Worm (Caenorhabditis elegans) whole organism, young adult: Measurements from ENCODE around the gene ZK177.12.

Source experiments
- B0261.1 ChIP-seq: sonication (generic microtip); optimal IDR thresholded peaks from 2 replicates; lab custom pipeline; 2016; ENCODE audit warnings: mild to moderate bottlenecking, missing genetic modification characterization, moderate library complexity, missing compliant biosample characterization
- C06A6.2 ChIP-seq: fragments of 200-800 bp; sonication (Bioruptor generic); conservative IDR thresholded peaks from 2 replicates; pipeline ENCODE4 v1.3.6; 2022; ENCODE audit warnings: missing genetic modification characterization, missing compliant biosample characterization
- F33H1.4 ChIP-seq: fragments of 200-800 bp; sonication (Bioruptor generic); IDR thresholded peaks from 2 replicates; pipeline ENCODE4 v1.3.6; 2022; ENCODE audit warnings: missing genetic modification reagents, missing genetic modification characterization, missing compliant biosample characterization
- T07F8.4 ChIP-seq: sonication (generic microtip); optimal IDR thresholded peaks from 2 replicates; lab custom pipeline; 2016; ENCODE audit warnings: mild to moderate bottlenecking, missing genetic modification characterization, moderate library complexity, missing compliant biosample characterization
- T26A5.8 ChIP-seq: sonication (generic microtip); optimal IDR thresholded peaks from 2 replicates; lab custom pipeline; 2016; ENCODE audit warnings: missing genetic modification characterization, missing compliant biosample characterization
- Y53F4B.3 ChIP-seq: fragments of 200-800 bp; sonication (Bioruptor generic); IDR thresholded peaks from 2 replicates; pipeline ENCODE4 v1.3.6; 2022; ENCODE audit warnings: missing genetic modification reagents, missing genetic modification characterization, missing compliant biosample characterization
- Y79H2A.3 ChIP-seq: fragments of 200-800 bp; sonication (Bioruptor generic); conservative IDR thresholded peaks from 2 replicates; pipeline ENCODE4 v1.3.6; 2022; ENCODE audit warnings: missing genetic modification reagents, missing genetic modification characterization, missing compliant biosample characterization
- aptf-2 ChIP-seq: fragments of 200-800 bp; sonication (Bioruptor generic); conservative IDR thresholded peaks from 2 replicates; pipeline ENCODE4 v1.3.6; 2022; ENCODE audit warnings: missing genetic modification reagents, missing genetic modification characterization, missing compliant biosample characterization
- athp-1 ChIP-seq: sonication (generic microtip); optimal IDR thresholded peaks from 2 replicates; lab custom pipeline; 2017; ENCODE audit warnings: mild to moderate bottlenecking, missing genetic modification characterization, missing compliant biosample characterization
- bed-1 ChIP-seq: fragments of 200-800 bp; sonication (Bioruptor generic); IDR thresholded peaks from 2 replicates; pipeline ENCODE4 v1.3.6; 2022; ENCODE audit warnings: missing genetic modification reagents, missing genetic modification characterization, missing compliant biosample characterization
- ccch-3 ChIP-seq: fragments of 200-800 bp; sonication (Bioruptor generic); optimal IDR thresholded peaks from 2 replicates; lab custom pipeline; 2018; ENCODE audit warnings: mild to moderate bottlenecking, missing genetic modification characterization, missing compliant biosample characterization
- cebp-2 ChIP-seq: fragments of 200-800 bp; sonication (Bioruptor generic); IDR thresholded peaks from 2 replicates; pipeline ENCODE4 v1.3.6; 2022; ENCODE audit warnings: missing genetic modification characterization, missing compliant biosample characterization
- chd-7 ChIP-seq: sonication (generic microtip); optimal IDR thresholded peaks from 2 replicates; lab custom pipeline; 2016; ENCODE audit warnings: mild to moderate bottlenecking, missing genetic modification characterization, moderate library complexity, missing compliant biosample characterization
- die-1 ChIP-seq: sonication (generic microtip); optimal IDR thresholded peaks from 2 replicates; lab custom pipeline; 2016; ENCODE audit warnings: missing genotype, mild to moderate bottlenecking, missing genetic modification characterization, missing compliant biosample characterization
- dpff-1 ChIP-seq: sonication (generic microtip); optimal IDR thresholded peaks from 2 replicates; lab custom pipeline; 2017; ENCODE audit warnings: mild to moderate bottlenecking, missing genetic modification characterization, missing compliant biosample characterization
- dpl-1 ChIP-seq: fragments of 150-350 bp; optimal IDR thresholded peaks from 2 replicates; lab custom pipeline; 2014; ENCODE audit warnings: missing biosample characterization, missing genetic modification reagents, missing genetic modification characterization
- him-1 ChIP-seq: sonication (generic microtip); optimal IDR thresholded peaks from 2 replicates; lab custom pipeline; 2016; ENCODE audit warnings: missing genotype, missing genetic modification reagents, missing genetic modification characterization, missing compliant biosample characterization
- hlh-12 ChIP-seq: sonication (generic microtip); optimal IDR thresholded peaks from 2 replicates; lab custom pipeline; 2016; ENCODE audit warnings: missing genetic modification characterization, missing compliant biosample characterization
- hmg-20 ChIP-seq: fragments of 200-800 bp; sonication (Bioruptor generic); IDR thresholded peaks from 2 replicates; pipeline ENCODE4 v1.3.6; 2022; ENCODE audit warnings: missing genetic modification reagents, missing genetic modification characterization, missing compliant biosample characterization
- let-607 ChIP-seq, 2 experiments: fragments of 200-800 bp in 1 of 2; sonication (Bioruptor generic) in 1 of 2; sonication (generic microtip) in 1 of 2; optimal IDR thresholded peaks; 2 replicates each; lab custom pipeline; 2016 to 2018; ENCODE audit warnings: mild to moderate bottlenecking in 2 of 2, missing compliant biosample characterization in 2 of 2, missing genetic modification characterization in 2 of 2, moderate library complexity in 2 of 2, missing genotype in 1 of 2
- lin-26 ChIP-seq: fragments of 200-800 bp; sonication (Bioruptor generic); IDR thresholded peaks from 2 replicates; pipeline ENCODE4 v1.3.6; 2022; ENCODE audit warnings: missing genetic modification reagents, missing genetic modification characterization, missing compliant biosample characterization
- lin-54 ChIP-seq: fragments of 200-800 bp; sonication (Bioruptor generic); optimal IDR thresholded peaks from 2 replicates; lab custom pipeline; 2018; ENCODE audit warnings: mild to moderate bottlenecking, missing genetic modification characterization, missing compliant biosample characterization
- madf-3 ChIP-seq: fragments of 200-800 bp; sonication (Bioruptor generic); IDR thresholded peaks from 2 replicates; pipeline ENCODE4 v1.3.6; 2022; ENCODE audit warnings: missing genetic modification reagents, missing genetic modification characterization, missing compliant biosample characterization
- madf-8 ChIP-seq: fragments of 200-800 bp; sonication (Bioruptor generic); conservative IDR thresholded peaks from 2 replicates; pipeline ENCODE4 v1.3.6; 2022; ENCODE audit warnings: missing genetic modification reagents, missing genetic modification characterization, missing compliant biosample characterization
- mes-4 ChIP-seq: sonication (generic microtip); optimal IDR thresholded peaks from 2 replicates; lab custom pipeline; 2016; ENCODE audit warnings: missing genotype, missing genetic modification characterization, missing compliant biosample characterization
- mxl-1 ChIP-seq: sonication (generic microtip); optimal IDR thresholded peaks from 2 replicates; lab custom pipeline; 2016; ENCODE audit warnings: missing genetic modification characterization, missing compliant biosample characterization
- nhr-179 ChIP-seq: sonication (generic microtip); optimal IDR thresholded peaks from 2 replicates; lab custom pipeline; 2016; ENCODE audit warnings: mild to moderate bottlenecking, missing genetic modification characterization, missing compliant biosample characterization
- pbrm-1 ChIP-seq: fragments of 200-800 bp; sonication (Bioruptor generic); IDR thresholded peaks from 2 replicates; pipeline ENCODE4 v1.3.6; 2022; ENCODE audit warnings: missing genetic modification reagents, missing genetic modification characterization, missing compliant biosample characterization
- pha-4 ChIP-seq: fragments of 150-350 bp; sonication (generic microtip); optimal IDR thresholded peaks from 2 replicates; lab custom pipeline; 2014; ENCODE audit warnings: missing biosample characterization, missing genetic modification reagents, missing genetic modification characterization
- rec-8 ChIP-seq, 2 experiments: sonication (generic microtip); optimal IDR thresholded peaks; 2 replicates each; lab custom pipeline; 2016; ENCODE audit warnings: mild to moderate bottlenecking in 2 of 2, missing genetic modification characterization in 2 of 2, missing genetic modification reagents in 2 of 2, missing genotype in 2 of 2, missing biosample characterization in 1 of 2, missing compliant biosample characterization in 1 of 2, moderate library complexity in 1 of 2
- repo-1 ChIP-seq: sonication (generic microtip); optimal IDR thresholded peaks from 2 replicates; lab custom pipeline; 2017; ENCODE audit warnings: mild to moderate bottlenecking, missing genetic modification characterization, missing compliant biosample characterization
- rpc-1 ChIP-seq, 2 experiments: fragments of 150-350 bp in 1 of 2; sonication (generic microtip) in 1 of 2; optimal IDR thresholded peaks; 2 replicates each; lab custom pipeline; 2014 to 2018; ENCODE audit warnings: missing biosample characterization in 1 of 2, missing genetic modification characterization in 1 of 2, missing genetic modification reagents in 1 of 2, missing genotype in 1 of 2
- sea-2 ChIP-seq: fragments of 200-800 bp; sonication (Bioruptor generic); IDR thresholded peaks from 2 replicates; pipeline ENCODE4 v1.3.6; 2022; ENCODE audit warnings: missing genetic modification characterization, missing compliant biosample characterization
- snpc-4 ChIP-seq, 5 experiments: fragments of 150-350 bp in 1 of 5; sonication (generic microtip) in 4 of 5; optimal IDR thresholded peaks; 2 replicates each; lab custom pipeline; 2014 to 2018; ENCODE audit warnings: missing genetic modification characterization in 5 of 5, missing biosample characterization in 3 of 5, antibody characterized with exemption in 2 of 5, mild to moderate bottlenecking in 2 of 5, missing compliant biosample characterization in 2 of 5, missing genotype in 2 of 5, moderate library complexity in 2 of 5, missing genetic modification reagents in 1 of 5
- tbx-9 ChIP-seq: sonication (generic microtip); optimal IDR thresholded peaks from 2 replicates; lab custom pipeline; 2016; ENCODE audit warnings: borderline replicate concordance, missing genetic modification characterization, inconsistent platforms, missing compliant biosample characterization
- unc-62 ChIP-seq: fragments of 150-350 bp; optimal IDR thresholded peaks from 2 replicates; lab custom pipeline; 2014; ENCODE audit warnings: missing biosample characterization, missing genetic modification reagents, missing genetic modification characterization
- xnd-1 ChIP-seq: sonication (generic microtip); optimal IDR thresholded peaks from 2 replicates; lab custom pipeline; 2016; ENCODE audit warnings: missing genotype, missing genetic modification reagents, missing genetic modification characterization, missing compliant biosample characterization
- zfh-2 ChIP-seq: fragments of 200-800 bp; sonication (Bioruptor generic); conservative IDR thresholded peaks from 2 replicates; pipeline ENCODE4 v1.3.6; 2022; ENCODE audit warnings: missing genetic modification reagents, missing genetic modification characterization, missing compliant biosample characterization
- ztf-28 ChIP-seq: fragments of 200-800 bp; sonication (Bioruptor generic); IDR thresholded peaks from 2 replicates; pipeline ENCODE4 v1.3.6; 2022; ENCODE audit warnings: missing genetic modification reagents, missing genetic modification characterization, missing compliant biosample characterization

ZK177.12 gene

DNA sequence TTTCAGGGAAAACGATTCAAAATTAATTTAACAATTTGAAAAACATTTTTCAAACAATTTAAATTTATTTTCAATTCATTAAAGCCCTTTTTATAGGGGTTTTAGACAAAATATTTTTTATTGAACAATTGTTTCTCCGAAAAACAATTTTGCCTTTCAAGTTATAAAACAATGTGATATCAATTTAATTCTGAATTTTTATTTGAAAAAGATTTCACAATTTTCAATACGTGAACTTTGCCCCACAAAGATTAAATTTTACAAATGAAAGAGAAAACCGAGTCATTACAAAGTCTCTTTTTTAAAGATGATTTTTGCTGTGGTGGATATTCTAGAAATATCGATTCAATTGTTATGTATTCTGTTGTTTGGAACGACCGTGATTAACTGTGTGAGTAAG lies 2.6 kb upstream of the ZK177.12 start, which contains the start of gene ZK177.2:
TSS of gene ZK177.2 (plus strand) at position 301 of the 400 bp plus-strand sequence.
- no peak for TF ChIP-seq nhr-179 (tag; lab: Kevin White, UChicago)
- TF ChIP-seq xnd-1 (tag; lab: Kevin White, UChicago), result no peak
- no peak for TF ChIP-seq sea-2
- TF ChIP-seq tbx-9 (tag; lab: Kevin White, UChicago), result no peak
- TF ChIP-seq die-1 (tag; lab: Kevin White, UChicago), result no peak
- TF ChIP-seq rpc-1 (optimal IDR thresholded peaks at IDR 0.05; lab: Kevin White, UChicago), result no peak
- no peak for TF ChIP-seq rpc-1 (tag; optimal IDR thresholded peaks at IDR 0.05; lab: Kevin White, UChicago)
- no peak for TF ChIP-seq aptf-2 (GFP tag; lab: Robert Waterston, UW)
- TF ChIP-seq C06A6.2, result no peak
- no peak for TF ChIP-seq ztf-28 (GFP tag; lab: Robert Waterston, UW)
- TF ChIP-seq dpl-1 (GFP tag; lab: Kevin White, UChicago), result no peak
- TF ChIP-seq repo-1, result no peak
- TF ChIP-seq let-607 (tag; optimal IDR thresholded peaks at IDR 0.05; lab: Kevin White, UChicago), result no peak
- TF ChIP-seq lin-26, result no peak
- TF ChIP-seq T07F8.4, result no peak
- no peak for TF ChIP-seq zfh-2 (GFP tag; lab: Robert Waterston, UW)
- no peak for TF ChIP-seq unc-62 (GFP tag; lab: Kevin White, UChicago)

DNA sequence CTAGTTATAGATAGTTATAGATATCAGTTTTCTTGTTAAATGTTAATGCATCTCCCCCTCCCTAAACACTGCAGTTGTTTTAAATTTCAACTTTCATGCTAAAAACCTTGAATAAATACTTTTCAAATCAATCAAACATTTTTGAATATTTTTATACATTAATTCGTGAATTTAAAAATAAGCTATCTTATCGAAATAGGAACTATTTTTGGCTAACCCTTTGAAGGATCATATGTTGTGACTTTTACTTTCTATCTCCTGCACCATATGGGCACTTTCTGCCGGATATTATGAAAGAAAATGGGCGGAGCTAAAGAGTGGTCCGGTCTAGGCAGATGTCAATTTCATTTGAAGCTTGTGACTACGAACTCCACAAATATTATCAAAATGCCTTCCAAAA lies 1.1 kb downstream of the ZK177.12 start, which contains the start of gene ZK177.11:
TSS of gene ZK177.11 (plus strand) at position 301 of the 400 bp plus-strand sequence.
- TF ChIP-seq ccch-3 (GFP tag; lab: Kevin White, UChicago), result no peak
- no peak for TF ChIP-seq madf-8 (GFP tag; lab: Robert Waterston, UW)
- no peak for TF ChIP-seq dpff-1 (tag; lab: Kevin White, UChicago)
- no peak for TF ChIP-seq T26A5.8 (tag; lab: Kevin White, UChicago)
- TF ChIP-seq him-1 (tag; lab: Kevin White, UChicago), result no peak
- TF ChIP-seq F33H1.4, result no peak
- TF ChIP-seq Y79H2A.3 (GFP tag; lab: Robert Waterston, UW), result no peak
- no peak for TF ChIP-seq Y53F4B.3 (GFP tag; lab: Robert Waterston, UW)
- TF ChIP-seq snpc-4 (GFP tag; optimal IDR thresholded peaks at IDR 0.05; lab: Kevin White, UChicago), result no peak
- no peak for TF ChIP-seq snpc-4 (tag; optimal IDR thresholded peaks at IDR 0.05; lab: Kevin White, UChicago)
- TF ChIP-seq mxl-1 (tag; lab: Kevin White, UChicago), result no peak
- no peak for TF ChIP-seq pbrm-1
- TF ChIP-seq lin-54, result no peak
- TF ChIP-seq aptf-2 (GFP tag; lab: Robert Waterston, UW), result no peak
- no peak for TF ChIP-seq madf-3 (GFP tag; lab: Robert Waterston, UW)

ce11 chrII:5525297-5525696 lies 3.8 kb downstream of the ZK177.12 start, which contains the start of gene tbx-35:
tbx-35 (minus strand) TSS chrII:5525397.
- TF ChIP-seq cebp-2 (GFP tag; lab: Robert Waterston, UW), result no peak
- no peak for TF ChIP-seq dpff-1 (tag; lab: Kevin White, UChicago)
- no peak for TF ChIP-seq ccch-3 (GFP tag; lab: Kevin White, UChicago)
- no peak for TF ChIP-seq B0261.1
- TF ChIP-seq hmg-20 (GFP tag; lab: Robert Waterston, UW), result no peak
- TF ChIP-seq rec-8 (tag; optimal IDR thresholded peaks at IDR 0.05; lab: Kevin White, UChicago), result no peak
- no peak for TF ChIP-seq chd-7 (tag; lab: Kevin White, UChicago)
- no peak for TF ChIP-seq mes-4 (tag; lab: Kevin White, UChicago)
- no peak for TF ChIP-seq bed-1 (GFP tag; lab: Robert Waterston, UW)
- no peak for TF ChIP-seq pha-4
- TF ChIP-seq athp-1 (tag; lab: Kevin White, UChicago), result no peak
- TF ChIP-seq sea-2, result no peak
- no peak for TF ChIP-seq hlh-12 (tag; lab: Kevin White, UChicago)
- TF ChIP-seq Y79H2A.3 (GFP tag; lab: Robert Waterston, UW), result no peak
- TF ChIP-seq dpl-1 (GFP tag; lab: Kevin White, UChicago), result no peak
